Worm (Caenorhabditis elegans) whole organism, mixed stage, embryonic: ENCODE results near the gene lad-2.

Experiments used
- bed-3 ChIP-seq: fragments of 200-800 bp; sonication (Bioruptor generic); optimal IDR thresholded peaks from 3 replicates; lab custom pipeline; 2018; ENCODE audit warnings: mild to moderate bottlenecking, missing genetic modification characterization, moderate library complexity, missing compliant biosample characterization
- ceh-43 ChIP-seq: fragments of 200-800 bp; sonication (Bioruptor generic); optimal IDR thresholded peaks from 2 replicates; lab custom pipeline; 2018; ENCODE audit warnings: mild to moderate bottlenecking, missing genetic modification characterization, moderate library complexity, missing compliant biosample characterization
- ces-1 ChIP-seq: fragments of 150-350 bp; optimal IDR thresholded peaks from 2 replicates; lab custom pipeline; 2014; ENCODE audit warnings: missing biosample characterization, missing genetic modification reagents, missing genetic modification characterization
- elt-1 ChIP-seq: sonication (generic microtip); optimal IDR thresholded peaks from 2 replicates; lab custom pipeline; 2017; ENCODE audit warnings: missing genetic modification characterization, mild to moderate bottlenecking, missing compliant biosample characterization, antibody characterized with exemption, moderate library complexity, borderline replicate concordance; ENCODE audit not compliant: insufficient read depth
- elt-3 ChIP-seq: fragments of 150-350 bp; optimal IDR thresholded peaks from 2 replicates; lab custom pipeline; 2014; ENCODE audit warnings: missing biosample characterization, missing genetic modification characterization
- hlh-1 ChIP-seq: fragments of 150-350 bp; optimal IDR thresholded peaks from 2 replicates; lab custom pipeline; 2014; ENCODE audit warnings: missing biosample characterization, missing genetic modification reagents, missing genetic modification characterization
- lin-13 ChIP-seq: fragments of 150-350 bp; optimal IDR thresholded peaks from 2 replicates; lab custom pipeline; 2014; ENCODE audit warnings: missing biosample characterization, missing genetic modification characterization
- mep-1 ChIP-seq: fragments of 150-350 bp; optimal IDR thresholded peaks from 2 replicates; lab custom pipeline; 2017; ENCODE audit warnings: missing biosample characterization, missing genetic modification reagents, missing genetic modification characterization, inconsistent platforms
- nhr-237 ChIP-seq: fragments of 150-350 bp; optimal IDR thresholded peaks from 2 replicates; lab custom pipeline; 2014; ENCODE audit warnings: missing biosample characterization, missing genetic modification characterization
- nhr-28 ChIP-seq: fragments of 150-350 bp; optimal IDR thresholded peaks from 2 replicates; lab custom pipeline; 2014; ENCODE audit warnings: missing biosample characterization, missing genetic modification characterization
- snpc-4 ChIP-seq: fragments of 150-350 bp; optimal IDR thresholded peaks from 2 replicates; lab custom pipeline; 2014; ENCODE audit warnings: missing biosample characterization, missing genetic modification characterization
- unc-39 ChIP-seq: fragments of 150-350 bp; optimal IDR thresholded peaks from 2 replicates; lab custom pipeline; 2014; ENCODE audit warnings: missing biosample characterization, missing genetic modification characterization
- unc-62 ChIP-seq: fragments of 150-350 bp; optimal IDR thresholded peaks from 2 replicates; lab custom pipeline; 2014; ENCODE audit warnings: missing biosample characterization, missing genetic modification reagents, missing genetic modification characterization

DNA sequence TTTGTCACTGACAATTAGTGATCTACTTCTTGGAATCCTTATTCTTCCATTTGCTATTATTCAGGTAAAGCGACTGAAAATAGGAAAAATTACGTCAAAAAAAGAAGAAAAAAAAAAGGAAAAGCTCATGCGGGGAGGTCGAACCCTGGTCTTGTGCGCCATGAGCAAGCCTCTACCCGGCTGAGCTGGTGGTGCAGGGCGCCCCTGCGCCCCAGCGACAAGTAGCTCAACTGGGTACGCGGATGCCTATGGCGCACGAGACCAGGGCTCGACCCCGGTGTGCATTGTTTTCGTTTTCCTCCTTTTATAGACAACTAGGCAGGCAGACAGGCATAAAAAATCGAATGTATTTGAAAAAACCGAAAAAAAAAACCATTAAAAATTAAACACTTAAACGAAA, 18.0 kb downstream of the lad-2 start:
- TF ChIP-seq lin-13 (tag; lab: Kevin White, UChicago), result no peak
- no peak for TF ChIP-seq hlh-1 (tag; lab: Kevin White, UChicago)
- TF ChIP-seq unc-62 (GFP tag; lab: Kevin White, UChicago), result no peak
- no peak for TF ChIP-seq snpc-4 (tag; lab: Kevin White, UChicago)
- TF ChIP-seq ceh-43, result no peak
- no peak for TF ChIP-seq elt-1 (tag; lab: Kevin White, UChicago)
- no peak for TF ChIP-seq nhr-237 (tag; lab: Kevin White, UChicago)
- TF ChIP-seq bed-3 (GFP tag; lab: Kevin White, UChicago), result no peak
- TF ChIP-seq unc-39 (tag; lab: Kevin White, UChicago), result no peak
- no peak for TF ChIP-seq ces-1 (GFP tag; lab: Kevin White, UChicago)
- no peak for TF ChIP-seq elt-3
- no peak for TF ChIP-seq mep-1 (tag; lab: Kevin White, UChicago)
- no peak for TF ChIP-seq nhr-28
